Fruit fly (Drosophila melanogaster) whole organism, embryonic: Measurements from ENCODE around the gene GatB.

Experiments
- Adf1 ChIP-seq: fragments of 200-800 bp; sonication (Bioruptor generic); IDR thresholded peaks from 2 replicates; pipeline ENCODE4 v1.3.6; 2022; ENCODE audit warnings: missing biosample characterization, missing genetic modification characterization
- Aef1 ChIP-seq: fragments of 200-800 bp; sonication (Bioruptor generic); IDR thresholded peaks from 3 replicates; pipeline ENCODE4 v1.3.6; 2022; ENCODE audit warnings: missing biosample characterization, missing genetic modification characterization
- Antp ChIP-seq: fragments of 200-800 bp; sonication (Bioruptor generic); optimal IDR thresholded peaks from 3 replicates; lab custom pipeline; 2016; ENCODE audit warnings: missing biosample characterization, missing genetic modification characterization
- Awh ChIP-seq: fragments of 200-800 bp; sonication (Bioruptor generic); IDR thresholded peaks from 2 replicates; pipeline ENCODE4, ENCODE4 v1.3.6; 2022; ENCODE audit warnings: missing biosample characterization, missing genetic modification characterization
- B-H2 ChIP-seq: fragments of 200-800 bp; sonication (Bioruptor generic); optimal IDR thresholded peaks from 2 replicates; lab custom pipeline; 2018; ENCODE audit warnings: missing biosample characterization, mild to moderate bottlenecking, missing genetic modification characterization
- BtbVII ChIP-seq: fragments of 200-800 bp; sonication (Bioruptor generic); optimal IDR thresholded peaks from 3 replicates; lab custom pipeline; 2017; ENCODE audit warnings: missing biosample characterization, mild to moderate bottlenecking, missing genetic modification characterization
- C15 ChIP-seq: fragments of 200-800 bp; sonication (Bioruptor generic); IDR thresholded peaks from 3 replicates; pipeline ENCODE4 v1.3.6; 2022; ENCODE audit warnings: missing biosample characterization, missing genetic modification characterization
- CG10267 ChIP-seq: fragments of 200-800 bp; sonication (Bioruptor generic); optimal IDR thresholded peaks from 2 replicates; lab custom pipeline; 2018; ENCODE audit warnings: missing biosample characterization, mild to moderate bottlenecking, missing genetic modification characterization, moderate library complexity
- CG10366 ChIP-seq: fragments of 200-800 bp; sonication (Bioruptor generic); IDR thresholded peaks from 2 replicates; pipeline ENCODE4 v1.3.6; 2022; ENCODE audit warnings: missing biosample characterization, missing genetic modification characterization
- CG10565 ChIP-seq: fragments of 200-800 bp; sonication (Bioruptor generic); optimal IDR thresholded peaks from 3 replicates; lab custom pipeline; 2016; ENCODE audit warnings: missing biosample characterization, mild to moderate bottlenecking, missing genetic modification characterization
- CG10654 ChIP-seq: fragments of 200-800 bp; sonication (Bioruptor generic); optimal IDR thresholded peaks from 2 replicates; lab custom pipeline; 2016; ENCODE audit warnings: missing biosample characterization, missing genetic modification characterization
- CG11085 ChIP-seq: fragments of 200-800 bp; sonication (Bioruptor generic); IDR thresholded peaks from 2 replicates; pipeline ENCODE4 v1.3.6; 2022; ENCODE audit warnings: missing biosample characterization, missing genetic modification characterization
- CG12769 ChIP-seq: fragments of 200-800 bp; sonication (Bioruptor generic); optimal IDR thresholded peaks from 2 replicates; lab custom pipeline; 2019; ENCODE audit warnings: missing biosample characterization, mild to moderate bottlenecking, missing genetic modification characterization, moderate library complexity
- CG14014 ChIP-seq: fragments of 200-800 bp; sonication (Bioruptor generic); IDR thresholded peaks from 2 replicates; pipeline ENCODE4 v1.3.6; 2022; ENCODE audit warnings: missing biosample characterization, missing genetic modification characterization
- CG14441 ChIP-seq: fragments of 200-800 bp; sonication (Bioruptor generic); IDR thresholded peaks from 2 replicates; pipeline ENCODE4 v1.3.6; 2022; ENCODE audit warnings: missing biosample characterization, missing genetic modification characterization
- CG15601 ChIP-seq: fragments of 200-800 bp; sonication (Bioruptor generic); optimal IDR thresholded peaks from 3 replicates; lab custom pipeline; 2019; ENCODE audit warnings: missing biosample characterization, mild to moderate bottlenecking, missing genetic modification characterization, moderate library complexity
- CG16779 ChIP-seq: fragments of 200-800 bp; sonication (Bioruptor generic); IDR thresholded peaks from 2 replicates; pipeline ENCODE4 v1.3.6; 2022; ENCODE audit warnings: missing biosample characterization, missing genetic modification characterization
- CG16863 ChIP-seq: fragments of 200-800 bp; sonication (Bioruptor generic); optimal IDR thresholded peaks from 3 replicates; lab custom pipeline; 2016; ENCODE audit warnings: missing biosample characterization, missing genetic modification characterization
- CG3163 ChIP-seq: fragments of 200-800 bp; sonication (Bioruptor generic); optimal IDR thresholded peaks from 3 replicates; lab custom pipeline; 2016; ENCODE audit warnings: missing biosample characterization, missing genetic modification characterization
- CG33213 ChIP-seq: fragments of 200-800 bp; sonication (Bioruptor generic); optimal IDR thresholded peaks from 3 replicates; lab custom pipeline; 2016; ENCODE audit warnings: missing biosample characterization, missing genetic modification characterization
- CG33557 ChIP-seq: fragments of 200-800 bp; sonication (Bioruptor generic); optimal IDR thresholded peaks from 2 replicates; lab custom pipeline; 2019; ENCODE audit warnings: missing biosample characterization, mild to moderate bottlenecking, missing genetic modification characterization, moderate library complexity
- CG3407 ChIP-seq: fragments of 200-800 bp; sonication (Bioruptor generic); optimal IDR thresholded peaks from 2 replicates; lab custom pipeline; 2018; ENCODE audit warnings: missing biosample characterization, mild to moderate bottlenecking, missing genetic modification characterization
- CG34376 ChIP-seq: fragments of 200-800 bp; sonication (Bioruptor generic); optimal IDR thresholded peaks from 2 replicates; lab custom pipeline; 2018; ENCODE audit warnings: missing biosample characterization, mild to moderate bottlenecking, missing genetic modification characterization
- CG7987 ChIP-seq: fragments of 200-800 bp; sonication (Bioruptor generic); optimal IDR thresholded peaks from 2 replicates; lab custom pipeline; 2018; ENCODE audit warnings: missing biosample characterization, mild to moderate bottlenecking, missing genetic modification characterization, moderate library complexity
- CG8765 ChIP-seq: fragments of 200-800 bp; sonication (Bioruptor generic); IDR thresholded peaks from 2 replicates; pipeline ENCODE4 v1.3.6; 2022; ENCODE audit warnings: missing biosample characterization, missing genetic modification characterization
- Camta ChIP-seq: fragments of 200-800 bp; sonication (Bioruptor generic); optimal IDR thresholded peaks from 2 replicates; lab custom pipeline; 2016; ENCODE audit warnings: missing biosample characterization, missing genetic modification characterization
- D19A ChIP-seq: fragments of 200-800 bp; optimal IDR thresholded peaks from 3 replicates; lab custom pipeline; 2019; ENCODE audit warnings: missing biosample characterization, mild to moderate bottlenecking, missing genetic modification characterization, moderate library complexity
- Dad ChIP-seq: fragments of 200-800 bp; sonication (Bioruptor generic); optimal IDR thresholded peaks from 3 replicates; lab custom pipeline; 2016; ENCODE audit warnings: missing biosample characterization, missing genetic modification characterization
- Dip3 ChIP-seq: fragments of 200-800 bp; sonication (Bioruptor generic); optimal IDR thresholded peaks from 3 replicates; lab custom pipeline; 2016; ENCODE audit warnings: missing biosample characterization, missing genetic modification characterization
- Doc2 ChIP-seq: fragments of 200-800 bp; sonication (Bioruptor generic); IDR thresholded peaks from 2 replicates; pipeline ENCODE4 v1.3.6; 2022; ENCODE audit warnings: missing biosample characterization, missing genetic modification characterization
- ERR ChIP-seq: fragments of 200-800 bp; sonication (Bioruptor generic); optimal IDR thresholded peaks from 2 replicates; lab custom pipeline; 2016; ENCODE audit warnings: missing biosample characterization, missing genetic modification characterization
- Gug ChIP-seq: fragments of 200-800 bp; sonication (Bioruptor generic); IDR thresholded peaks from 4 replicates; pipeline ENCODE4 v1.3.6; 2022; ENCODE audit warnings: missing biosample characterization, missing genetic modification characterization
- Hr39 ChIP-seq: fragments of >200 bp; optimal IDR thresholded peaks from 2 replicates; lab custom pipeline; 2017
- Med ChIP-seq: fragments of 200-800 bp; sonication (Bioruptor generic); peaks from one replicate; lab custom pipeline; 2016; ENCODE audit warnings: missing biosample characterization, missing genetic modification characterization, mild to moderate bottlenecking, inconsistent platforms, moderate library complexity
- NK7.1 ChIP-seq: fragments of 200-800 bp; sonication (Bioruptor generic); optimal IDR thresholded peaks from 3 replicates; lab custom pipeline; 2016; ENCODE audit warnings: missing biosample characterization, missing genetic modification characterization
- Rfx ChIP-seq: fragments of 200-800 bp; sonication (Bioruptor generic); IDR thresholded peaks from 2 replicates; pipeline ENCODE4 v1.3.6; 2022; ENCODE audit warnings: missing biosample characterization, missing genetic modification characterization
- Rx ChIP-seq: fragments of 200-800 bp; sonication (Bioruptor generic); IDR thresholded peaks from 2 replicates; pipeline ENCODE4 v1.3.6; 2022; ENCODE audit warnings: missing biosample characterization, missing genetic modification characterization
- bab2 ChIP-seq: fragments of 200-800 bp; sonication (Bioruptor generic); optimal IDR thresholded peaks from 2 replicates; lab custom pipeline; 2016; ENCODE audit warnings: missing biosample characterization, missing genetic modification characterization
- eve ChIP-seq, 2 experiments: fragments of >200 bp; optimal IDR thresholded peaks; 2 replicates each; lab custom pipeline; 2017; ENCODE audit warnings: missing biosample characterization in 2 of 2, missing genetic modification characterization in 2 of 2
- gsb ChIP-seq: fragments of 200-800 bp; sonication (Bioruptor generic); IDR thresholded peaks from 2 replicates; pipeline ENCODE4 v1.3.6; 2022; ENCODE audit warnings: missing biosample characterization, missing genetic modification characterization
- hb ChIP-seq: fragments of 200-800 bp; sonication (Bioruptor generic); IDR thresholded peaks from 3 replicates; pipeline ENCODE4 v1.3.6; 2022; ENCODE audit warnings: missing biosample characterization, missing genetic modification characterization; ENCODE audit not compliant: partially characterized antibody
- jing ChIP-seq: fragments of 200-800 bp; sonication (Bioruptor generic); optimal IDR thresholded peaks from 2 replicates; lab custom pipeline; 2018; ENCODE audit warnings: missing biosample characterization, mild to moderate bottlenecking, missing genetic modification characterization
- klu ChIP-seq: fragments of 200-800 bp; sonication (Bioruptor generic); IDR thresholded peaks from 2 replicates; pipeline ENCODE4 v1.3.6; 2022; ENCODE audit warnings: missing biosample characterization, missing genetic modification characterization
- nerfin-2 ChIP-seq: fragments of 200-800 bp; sonication (Bioruptor generic); IDR thresholded peaks from 2 replicates; pipeline ENCODE4 v1.3.6; 2022; ENCODE audit warnings: missing biosample characterization, missing genetic modification characterization; ENCODE audit not compliant: partially characterized antibody
- peb ChIP-seq: fragments of 200-800 bp; sonication (Bioruptor generic); IDR thresholded peaks from 2 replicates; pipeline ENCODE4 v1.3.6; 2022; ENCODE audit warnings: missing biosample characterization, missing genetic modification characterization
- phol ChIP-seq: fragments of 200-800 bp; sonication (Bioruptor generic); optimal IDR thresholded peaks from 3 replicates; lab custom pipeline; 2018; ENCODE audit warnings: missing biosample characterization, mild to moderate bottlenecking, missing genetic modification characterization, moderate library complexity
- scrt ChIP-seq: fragments of 200-800 bp; sonication (Bioruptor generic); optimal IDR thresholded peaks from 2 replicates; lab custom pipeline; 2018; ENCODE audit warnings: missing biosample characterization, mild to moderate bottlenecking, missing genetic modification characterization, moderate library complexity
- stc ChIP-seq: fragments of 200-800 bp; sonication (Bioruptor generic); IDR thresholded peaks from 2 replicates; pipeline ENCODE4 v1.3.6; 2022; ENCODE audit warnings: missing biosample characterization, missing genetic modification characterization
- tll ChIP-seq, 2 experiments: fragments of 200-800 bp in 1 of 2; fragments of >200 bp in 1 of 2; sonication (Bioruptor generic) in 1 of 2; optimal IDR thresholded peaks; 2 replicates each; lab custom pipeline; 2017 to 2019; ENCODE audit warnings: missing biosample characterization in 2 of 2, missing genetic modification characterization in 2 of 2, mild to moderate bottlenecking in 1 of 2, moderate library complexity in 1 of 2
- tup ChIP-seq: fragments of 200-800 bp; sonication (Bioruptor generic); optimal IDR thresholded peaks from 2 replicates; lab custom pipeline; 2016; ENCODE audit warnings: missing biosample characterization, mild to moderate bottlenecking, missing genetic modification characterization, moderate library complexity
- vvl ChIP-seq: fragments of 200-800 bp; sonication (Bioruptor generic); IDR thresholded peaks from 2 replicates; pipeline ENCODE4 v1.3.6; 2022; ENCODE audit warnings: missing biosample characterization, missing genetic modification characterization
- wek ChIP-seq: fragments of 200-800 bp; sonication (Bioruptor generic); optimal IDR thresholded peaks from 3 replicates; lab custom pipeline; 2018; ENCODE audit warnings: missing biosample characterization, mild to moderate bottlenecking, missing genetic modification characterization, moderate library complexity
- z ChIP-seq: fragments of 200-800 bp; sonication (Bioruptor generic); IDR thresholded peaks from 3 replicates; pipeline ENCODE4 v1.3.6; 2022; ENCODE audit warnings: missing biosample characterization, missing genetic modification characterization

GatB gene

dm6 chr3R:24106059-24106631 lies 23.9 kb downstream of the GatB start (continued):
- TF ChIP-seq CG7987 (GFP tag; lab: Kevin White, UChicago) (no peak), D19A (tag; lab: Kevin White, UChicago) (peak; percentile 35), Dip3 (GFP tag; lab: Kevin White, UChicago) (peak; percentile 43), CG8765 (no peak), vvl (GFP tag; lab: Robert Waterston, UW) (no peak), CG14441 (no peak), nerfin-2 (GFP tag; lab: Robert Waterston, UW) (no peak), CG11085 (no peak), B-H2 (peak; percentile 36), hb (no peak), CG3163 (no peak), NK7.1 (GFP tag; lab: Kevin White, UChicago) (no peak), wek (GFP tag; lab: Kevin White, UChicago) (peak; percentile 45), CG10267 (tag; lab: Kevin White, UChicago) (peak; percentile 92), CG10366 (GFP tag; lab: Robert Waterston, UW) (no peak), CG12769 (tag; lab: Kevin White, UChicago) (peak; percentile 45), eve (GFP tag; optimal IDR thresholded peaks at IDR 0.05; lab: Kevin White, UChicago) (no peak), Med (GFP tag; lab: Kevin White, UChicago) (peak; percentile 94), jing (GFP tag; lab: Kevin White, UChicago) (no peak), Hr39 (lab: Kevin White, UChicago) (no peak), Antp (GFP tag; lab: Kevin White, UChicago) (no peak), CG15601 (no peak), Doc2 (GFP tag; lab: Robert Waterston, UW) (no peak), CG16779 (GFP tag; lab: Robert Waterston, UW) (no peak), bab2 (GFP tag; lab: Kevin White, UChicago) (no peak), ERR (GFP tag; lab: Kevin White, UChicago) (no peak), phol (peak; percentile 21), CG34376 (GFP tag; lab: Kevin White, UChicago) (no peak), BtbVII (peak; percentile 64), stc (no peak), CG33557 (GFP tag; lab: Kevin White, UChicago) (no peak), klu (GFP tag; lab: Robert Waterston, UW) (no peak), CG10654 (GFP tag; lab: Kevin White, UChicago) (peak; percentile 11), tll (GFP tag; optimal IDR thresholded peaks at IDR 0.05; lab: Kevin White, UChicago) (no peak), peb (GFP tag; lab: Robert Waterston, UW) (no peak), Gug (GFP tag; lab: Robert Waterston, UW) (no peak), scrt (GFP tag; lab: Kevin White, UChicago) (no peak), CG16863 (GFP tag; lab: Kevin White, UChicago) (no peak), CG33213 (GFP tag; lab: Kevin White, UChicago) (peak; percentile 61), CG3407 (GFP tag; lab: Kevin White, UChicago) (no peak), C15 (GFP tag; lab: Robert Waterston, UW) (no peak), Rfx (GFP tag; lab: Robert Waterston, UW) (no peak), tup (GFP tag; lab: Kevin White, UChicago) (no peak), Adf1 (no peak), Camta (no peak), Aef1 (no peak), gsb (GFP tag; lab: Robert Waterston, UW) (no peak), Awh (GFP tag; lab: Robert Waterston, UW) (no peak), CG10565 (no peak), Rx (GFP tag; lab: Robert Waterston, UW) (no peak), CG14014 (no peak), Dad (GFP tag; lab: Kevin White, UChicago) (peak; percentile 45), z (GFP tag; lab: Robert Waterston, UW) (no peak)
